Fruit fly (Drosophila melanogaster) whole organism, wandering third instar larva: Measurements from ENCODE around the gene Bem46.

Source experiments
- Abd-B ChIP-seq: fragments of >200 bp; optimal IDR thresholded peaks from 2 replicates; lab custom pipeline; 2017; ENCODE audit warnings: missing biosample characterization, missing genetic modification characterization
- CG32264 ChIP-seq: fragments of 200-800 bp; sonication (Bioruptor generic); optimal IDR thresholded peaks from 2 replicates; lab custom pipeline; 2016; ENCODE audit warnings: missing biosample characterization, missing genetic modification characterization
- CG9705 ChIP-seq: fragments of 200-800 bp; sonication (Bioruptor generic); optimal IDR thresholded peaks from 2 replicates; lab custom pipeline; 2018; ENCODE audit warnings: missing biosample characterization, mild to moderate bottlenecking, missing genetic modification characterization
- CrebA ChIP-seq: fragments of 200-800 bp; sonication (Bioruptor generic); optimal IDR thresholded peaks from 2 replicates; lab custom pipeline; 2016; ENCODE audit warnings: missing biosample characterization, mild to moderate bottlenecking, missing genetic modification characterization, borderline replicate concordance
- Dfd ChIP-seq: fragments of >200 bp; optimal IDR thresholded peaks from 2 replicates; lab custom pipeline; 2017; ENCODE audit warnings: missing biosample characterization, missing genetic modification characterization
- Dif ChIP-seq: fragments of 200-275, 200-300 bp; sonication (Bioruptor generic); optimal IDR thresholded peaks from 2 replicates; lab custom pipeline; 2018; ENCODE audit warnings: missing biosample characterization, missing genetic modification characterization; ENCODE audit not compliant: partially characterized antibody
- GATAd ChIP-seq: sonication (Bioruptor generic); optimal IDR thresholded peaks from 2 replicates; lab custom pipeline; 2016; ENCODE audit warnings: missing biosample characterization, missing genetic modification characterization
- HLH106 ChIP-seq: fragments of 200-800 bp; optimal IDR thresholded peaks from 3 replicates; lab custom pipeline; 2019; ENCODE audit warnings: missing biosample characterization, mild to moderate bottlenecking, missing genetic modification characterization, moderate library complexity
- Hnf4 ChIP-seq: fragments of 200-800 bp; sonication (Bioruptor generic); optimal IDR thresholded peaks from 2 replicates; lab custom pipeline; 2016; ENCODE audit warnings: missing biosample characterization, mild to moderate bottlenecking, missing genetic modification characterization
- Hr78 ChIP-seq: fragments of >200 bp; optimal IDR thresholded peaks from 2 replicates; lab custom pipeline; 2017; ENCODE audit warnings: missing biosample characterization, missing genetic modification characterization
- Hr83 ChIP-seq: fragments of 200-300 bp; sonication (Bioruptor generic); optimal IDR thresholded peaks from 2 replicates; lab custom pipeline; 2016; ENCODE audit warnings: missing biosample characterization, mild to moderate bottlenecking, missing genetic modification characterization, moderate library complexity; ENCODE audit not compliant: poor library complexity, severe bottlenecking
- Jra ChIP-seq: sonication (Bioruptor generic); optimal IDR thresholded peaks from 2 replicates; lab custom pipeline; 2016; ENCODE audit warnings: missing biosample characterization, missing genetic modification characterization
- Mio ChIP-seq: sonication (Bioruptor generic); optimal IDR thresholded peaks from 2 replicates; lab custom pipeline; 2016; ENCODE audit warnings: missing biosample characterization, missing genetic modification characterization
- Myc ChIP-seq: fragments of >200 bp; optimal IDR thresholded peaks from 2 replicates; lab custom pipeline; 2017
- N ChIP-seq: fragments of >200 bp; optimal IDR thresholded peaks from 2 replicates; lab custom pipeline; 2018; ENCODE audit warnings: missing biosample characterization, missing external identifiers, missing genetic modification characterization
- OdsH ChIP-seq: fragments of 200-800 bp; sonication (Bioruptor generic); optimal IDR thresholded peaks from 2 replicates; lab custom pipeline; 2016; ENCODE audit warnings: missing biosample characterization, mild to moderate bottlenecking, missing genetic modification characterization
- Rel ChIP-seq, 2 experiments: fragments of 200-800 bp; sonication (Bioruptor generic) in 1 of 2; optimal IDR thresholded peaks; 2 replicates in 1 of 2; 3 replicates in 1 of 2; lab custom pipeline; 2016 to 2019; ENCODE audit warnings: mild to moderate bottlenecking in 2 of 2, missing biosample characterization in 2 of 2, missing genetic modification characterization in 2 of 2, moderate library complexity in 1 of 2
- Sp1 ChIP-seq: fragments of 200-800 bp; sonication (Bioruptor generic); optimal IDR thresholded peaks from 3 replicates; lab custom pipeline; 2019; ENCODE audit warnings: missing biosample characterization, mild to moderate bottlenecking, missing genetic modification characterization, moderate library complexity
- Vsx2 ChIP-seq: fragments of 200-300, 225-300 bp; sonication (Bioruptor generic); optimal IDR thresholded peaks from 2 replicates; lab custom pipeline; 2018; ENCODE audit warnings: missing biosample characterization, missing genetic modification characterization; ENCODE audit not compliant: partially characterized antibody
- br ChIP-seq: fragments of 200-800 bp; sonication (Bioruptor generic); optimal IDR thresholded peaks from 2 replicates; lab custom pipeline; 2016; ENCODE audit warnings: missing biosample characterization, missing genetic modification characterization
- brk ChIP-seq: fragments of 200-800 bp; sonication (Bioruptor generic); optimal IDR thresholded peaks from 2 replicates; lab custom pipeline; 2016; ENCODE audit warnings: missing biosample characterization, mild to moderate bottlenecking, missing genetic modification characterization
- dl ChIP-seq, 2 experiments: fragments of 175-275, 200-275 bp in 1 of 2; fragments of 200-275 bp in 1 of 2; sonication (Bioruptor generic); optimal IDR thresholded peaks; lab custom pipeline; 2018; ENCODE audit warnings: mild to moderate bottlenecking in 2 of 2, missing biosample characterization in 2 of 2, missing genetic modification characterization in 2 of 2, moderate library complexity in 2 of 2; ENCODE audit not compliant: partially characterized antibody in 2 of 2, insufficient read depth in 1 of 2
- dmrt93B ChIP-seq: fragments of 200-800 bp; sonication (Bioruptor generic); optimal IDR thresholded peaks from 2 replicates; lab custom pipeline; 2018; ENCODE audit warnings: missing biosample characterization, mild to moderate bottlenecking, missing genetic modification characterization
- dsf ChIP-seq: sonication (Bioruptor generic); optimal IDR thresholded peaks from 2 replicates; lab custom pipeline; 2016; ENCODE audit warnings: missing biosample characterization, missing genetic modification characterization, borderline replicate concordance
- ey ChIP-seq: fragments of 200-800 bp; sonication (Bioruptor generic); optimal IDR thresholded peaks from 2 replicates; lab custom pipeline; 2016; ENCODE audit warnings: missing biosample characterization, missing genetic modification characterization
- foxo ChIP-seq, 2 experiments: fragments of 200-800 bp; sonication (Bioruptor generic); optimal IDR thresholded peaks; 2 replicates in 1 of 2; 3 replicates in 1 of 2; lab custom pipeline; 2016 to 2017; ENCODE audit warnings: missing biosample characterization in 2 of 2, missing genetic modification characterization in 2 of 2
- fru ChIP-seq: fragments of 200-800 bp; sonication (Bioruptor generic); optimal IDR thresholded peaks from 3 replicates; lab custom pipeline; 2016; ENCODE audit warnings: missing biosample characterization, mild to moderate bottlenecking, missing genetic modification characterization
- h ChIP-seq: fragments of 200-800 bp; sonication (Bioruptor generic); optimal IDR thresholded peaks from 3 replicates; lab custom pipeline; 2016; ENCODE audit warnings: missing biosample characterization, mild to moderate bottlenecking, missing genetic modification characterization
- jim ChIP-seq: fragments of 175-275, 200-325 bp; sonication (Bioruptor generic); optimal IDR thresholded peaks from 2 replicates; lab custom pipeline; 2016; ENCODE audit warnings: missing biosample characterization, mild to moderate bottlenecking, missing genetic modification characterization
- pan ChIP-seq: fragments of >200 bp; optimal IDR thresholded peaks from 2 replicates; lab custom pipeline; 2017
- psq ChIP-seq: fragments of 200-800 bp; sonication (Bioruptor generic); optimal IDR thresholded peaks from 3 replicates; lab custom pipeline; 2017; ENCODE audit warnings: missing biosample characterization, mild to moderate bottlenecking, missing genetic modification characterization, moderate library complexity
- rgr ChIP-seq: fragments of 200-800 bp; sonication (Bioruptor generic); optimal IDR thresholded peaks from 3 replicates; lab custom pipeline; 2016; ENCODE audit warnings: missing biosample characterization, mild to moderate bottlenecking, missing genetic modification characterization
- sage ChIP-seq: fragments of 200-800 bp; sonication (Bioruptor generic); optimal IDR thresholded peaks from 2 replicates; lab custom pipeline; 2016; ENCODE audit warnings: missing biosample characterization, mild to moderate bottlenecking, missing genetic modification characterization
- sv ChIP-seq: fragments of 200-800 bp; sonication (Bioruptor generic); optimal IDR thresholded peaks from 3 replicates; lab custom pipeline; 2016; ENCODE audit warnings: missing biosample characterization, missing genetic modification characterization
- tai ChIP-seq: sonication (Bioruptor generic); optimal IDR thresholded peaks from 2 replicates; lab custom pipeline; 2016; ENCODE audit warnings: missing biosample characterization, missing genetic modification characterization
- usp ChIP-seq: fragments of >200 bp; optimal IDR thresholded peaks from 2 replicates; lab custom pipeline; 2017; ENCODE audit warnings: missing biosample characterization, missing genetic modification characterization

Bem46 gene

DNA sequence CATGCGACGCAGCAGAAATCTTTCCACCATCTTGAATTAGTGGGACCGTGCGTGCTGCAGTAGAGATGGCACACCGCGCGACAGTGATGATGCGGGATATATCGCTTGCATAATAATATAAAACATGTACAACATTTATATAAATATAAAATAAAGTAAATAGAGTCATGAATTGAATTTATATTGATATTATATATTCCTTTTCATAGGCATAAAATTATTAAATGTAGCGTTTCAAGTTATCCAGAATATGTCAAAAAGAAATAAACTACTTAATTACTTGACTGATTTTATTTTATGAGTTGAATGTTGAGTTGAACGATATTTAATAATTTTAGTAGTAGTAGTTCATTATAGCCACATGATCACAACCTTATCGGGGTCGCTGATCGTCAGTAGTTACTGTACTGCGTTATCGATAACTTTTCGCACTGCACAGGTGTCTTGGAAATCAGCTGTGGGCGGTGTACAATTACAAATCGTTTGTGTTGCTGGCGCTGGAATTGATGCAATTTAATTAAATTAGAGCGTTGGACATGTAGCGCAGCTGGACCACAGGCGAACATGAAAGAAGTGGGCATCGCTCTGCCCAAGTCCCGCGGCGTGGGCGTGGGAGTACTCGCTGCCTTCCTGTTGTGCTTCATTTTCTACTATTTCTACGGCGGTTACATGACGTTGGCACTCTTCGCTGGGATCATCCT, at the start of gene Bem46, which contains the start of gene Chd1:
Gene Bem46, plus strand, starts transcription at position 436 of the 701 bp plus-strand sequence.
Gene Chd1, minus strand, starts transcription at position 43 of the 701 bp plus-strand sequence.
- TF ChIP-seq OdsH (GFP tag; lab: Kevin White, UChicago) (peak; percentile 80), sv (GFP tag; lab: Kevin White, UChicago) (peak; percentile 80), CrebA (GFP tag; lab: Kevin White, UChicago) (no peak), jim (GFP tag; lab: Kevin White, UChicago) (no peak), Hr83 (GFP tag; lab: Kevin White, UChicago) (peak; percentile 34), GATAd (GFP tag; lab: Kevin White, UChicago) (peak; percentile 56), Mio (GFP tag; lab: Kevin White, UChicago) (no peak), psq (GFP tag; lab: Kevin White, UChicago) (peak; percentile 84), ey (GFP tag; lab: Kevin White, UChicago) (peak; percentile 72), rgr (GFP tag; lab: Kevin White, UChicago) (peak; percentile 84), Rel (GFP tag; optimal IDR thresholded peaks at IDR 0.05; lab: Kevin White, UChicago) (no peak), Rel (tag; optimal IDR thresholded peaks at IDR 0.05; lab: Kevin White, UChicago) (peak; percentile 41), dsf (no peak), Sp1 (GFP tag; lab: Kevin White, UChicago) (peak; percentile 84), HLH106 (tag; lab: Kevin White, UChicago) (peak; percentile 92), foxo (GFP tag; optimal IDR thresholded peaks at IDR 0.05; lab: Kevin White, UChicago) (peak in 1 of 2 experiments; percentile 91), Myc (lab: Kevin White, UChicago) (peak; percentile 73), CG9705 (peak; percentile 79)
- TF ChIP-seq, all 38 proteins: peak for 13

DNA sequence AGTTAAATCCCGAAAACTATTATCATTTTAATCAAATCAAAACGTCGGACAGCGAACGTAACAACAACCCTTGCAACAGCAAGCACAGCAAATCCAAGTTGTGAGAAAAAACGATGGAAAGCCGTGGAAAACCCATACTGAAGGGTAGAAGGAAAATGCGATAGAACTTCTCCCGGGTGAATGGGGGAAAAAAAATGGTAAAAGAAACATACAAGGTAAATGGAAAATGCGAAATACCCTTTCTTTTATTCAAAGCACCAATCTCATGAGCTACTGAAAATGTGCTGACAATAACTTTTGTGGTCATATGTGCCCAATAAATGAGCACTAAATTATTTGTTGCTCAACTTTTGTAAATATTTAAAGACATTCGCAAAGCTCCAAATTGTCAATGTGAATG, 48.2 kb upstream of the Bem46 start:
- TF ChIP-seq HLH106 (tag; lab: Kevin White, UChicago) (no peak), OdsH (GFP tag; lab: Kevin White, UChicago) (no peak), GATAd (GFP tag; lab: Kevin White, UChicago) (no peak), sv (GFP tag; lab: Kevin White, UChicago) (no peak), brk (GFP tag; lab: Kevin White, UChicago) (no peak), dmrt93B (no peak), Vsx2 (GFP tag; lab: Kevin White, UChicago) (no peak), Abd-B (GFP tag; lab: Kevin White, UChicago) (no peak), sage (GFP tag; lab: Kevin White, UChicago) (no peak), tai (no peak), Dfd (no peak), Hr78 (no peak), CG32264 (GFP tag; lab: Kevin White, UChicago) (no peak), dsf (no peak), Hr83 (GFP tag; lab: Kevin White, UChicago) (no peak), jim (GFP tag; lab: Kevin White, UChicago) (no peak), psq (GFP tag; lab: Kevin White, UChicago) (no peak), usp (GFP tag; lab: Kevin White, UChicago) (no peak), br (GFP tag; lab: Kevin White, UChicago) (no peak), Mio (GFP tag; lab: Kevin White, UChicago) (no peak)

DNA sequence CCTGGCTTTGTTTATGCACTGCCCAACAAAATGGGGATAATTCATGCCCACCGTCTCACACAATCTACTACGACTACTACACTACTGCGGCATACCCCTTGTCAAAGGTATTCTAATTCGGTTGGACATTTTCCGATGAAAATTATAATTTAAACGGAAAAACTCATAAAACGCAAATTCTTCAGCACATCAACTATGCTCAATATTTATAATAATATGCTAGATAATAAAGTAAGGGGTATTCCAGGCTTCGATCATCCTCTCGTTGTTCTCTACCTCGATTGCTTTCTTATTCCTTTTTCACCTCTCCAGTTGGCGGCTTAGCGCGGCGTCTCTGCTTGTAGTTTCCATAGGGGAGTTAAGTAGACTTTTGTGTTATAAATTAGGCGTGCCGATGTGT, 46.6 kb upstream of the Bem46 start:
- TF ChIP-seq h (GFP tag; lab: Kevin White, UChicago) (no peak), psq (GFP tag; lab: Kevin White, UChicago) (no peak), usp (GFP tag; lab: Kevin White, UChicago) (no peak), sv (GFP tag; lab: Kevin White, UChicago) (no peak), Hr78 (no peak), br (GFP tag; lab: Kevin White, UChicago) (no peak), HLH106 (tag; lab: Kevin White, UChicago) (no peak), ey (GFP tag; lab: Kevin White, UChicago) (no peak), Dfd (no peak)

DNA sequence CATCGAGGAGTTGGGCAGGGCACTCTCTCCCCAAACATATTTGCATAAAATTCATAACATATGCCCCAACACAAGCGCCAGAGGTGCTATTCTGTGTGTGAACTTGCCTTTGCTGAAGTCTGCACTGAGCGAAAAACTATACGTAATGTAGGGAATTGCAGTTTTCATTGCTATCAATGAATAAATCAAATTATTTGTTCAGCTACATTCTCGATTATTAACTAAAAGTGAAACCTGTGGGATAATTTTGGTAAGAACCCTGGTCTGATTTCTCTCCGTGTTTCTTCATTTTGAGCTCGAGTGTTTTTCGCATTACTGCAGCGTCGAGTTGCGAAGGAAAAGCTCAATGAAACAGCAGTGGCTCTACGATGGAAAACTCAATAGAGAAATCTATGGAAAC, 45.3 kb upstream of the Bem46 start:
- TF ChIP-seq Hr78 (no peak), Hnf4 (no peak), N (GFP tag; lab: Kevin White, UChicago) (no peak), fru (no peak), CrebA (GFP tag; lab: Kevin White, UChicago) (no peak), Jra (GFP tag; lab: Kevin White, UChicago) (no peak), pan (lab: Kevin White, UChicago) (no peak), Abd-B (GFP tag; lab: Kevin White, UChicago) (no peak), Dif (no peak), dl (GFP tag; optimal IDR thresholded peaks at IDR 0.05; lab: Kevin White, UChicago; ENCODE audit: insufficient read depth in 1 of 2, partially characterized antibody in 2 of 2) (no peak), HLH106 (tag; lab: Kevin White, UChicago) (no peak), br (GFP tag; lab: Kevin White, UChicago) (no peak), Sp1 (GFP tag; lab: Kevin White, UChicago) (no peak), GATAd (GFP tag; lab: Kevin White, UChicago) (no peak), Dfd (no peak)
